Worm (Caenorhabditis elegans) whole organism, L3 larva: ENCODE results near the gene Y62H9A.10.

Experiments
- elt-1 ChIP-seq: fragments of 150-350 bp; optimal IDR thresholded peaks from 2 replicates; lab custom pipeline; 2014; ENCODE audit warnings: missing biosample characterization, missing genetic modification characterization
- jun-1 ChIP-seq: fragments of 150-350 bp; optimal IDR thresholded peaks from 2 replicates; lab custom pipeline; 2014; ENCODE audit warnings: missing biosample characterization, missing genetic modification reagents, missing genetic modification characterization
- nhr-23 ChIP-seq: fragments of 150-350 bp; optimal IDR thresholded peaks from 2 replicates; lab custom pipeline; 2014; ENCODE audit warnings: missing biosample characterization, missing genetic modification reagents, missing genetic modification characterization
- nhr-237 ChIP-seq: fragments of 150-350 bp; optimal IDR thresholded peaks from 2 replicates; lab custom pipeline; 2014; ENCODE audit warnings: missing biosample characterization, missing genetic modification characterization
- pqm-1 ChIP-seq: fragments of 150-350 bp; optimal IDR thresholded peaks from 2 replicates; lab custom pipeline; 2017; ENCODE audit warnings: missing biosample characterization, missing genetic modification characterization, inconsistent platforms
- sea-2 ChIP-seq: fragments of 150-350 bp; sonication (generic microtip); optimal IDR thresholded peaks from 4 replicates; lab custom pipeline; 2014; ENCODE audit warnings: missing biosample characterization, missing genetic modification reagents, missing genetic modification characterization

DNA sequence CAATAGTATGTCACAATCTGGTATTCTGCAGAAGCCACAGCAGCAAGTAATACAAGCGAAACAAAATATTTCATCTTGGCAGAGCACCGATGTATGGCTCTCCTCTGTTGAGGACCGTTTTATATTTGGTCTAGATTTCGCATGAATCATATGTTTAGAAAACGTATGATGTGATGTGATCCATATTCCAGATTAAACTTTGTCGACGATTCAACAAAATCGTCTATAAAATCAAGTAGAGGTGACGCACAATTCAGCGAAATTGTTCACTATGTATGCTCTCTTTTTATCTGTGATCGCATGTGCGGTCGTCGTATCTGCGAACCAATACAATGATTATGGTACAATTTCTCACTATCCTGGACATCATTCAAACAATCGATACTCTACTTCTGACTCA lies 22.7 kb downstream of the Y62H9A.10 start, which contains the start of the genes Y62H9A.3 and Y62H9A.4:
- TF ChIP-seq nhr-23 (no peak), elt-1 (no peak), jun-1 (no peak), sea-2 (GFP tag; lab: Kevin White, UChicago) (no peak), pqm-1 (tag; lab: Kevin White, UChicago) (no peak), nhr-237 (tag; lab: Kevin White, UChicago) (no peak)
